Worm (Caenorhabditis elegans) whole organism, L2 larva: Measurements from ENCODE around the gene Y50D4B.1.

ENCODE experiments used
- egl-27 ChIP-seq: sonication (generic microtip); optimal IDR thresholded peaks from 3 replicates; lab custom pipeline; 2017; ENCODE audit warnings: missing biosample characterization, missing genetic modification reagents, missing genetic modification characterization
- fos-1 ChIP-seq: fragments of 150-350 bp; optimal IDR thresholded peaks from 2 replicates; lab custom pipeline; 2014; ENCODE audit warnings: missing biosample characterization, missing genetic modification characterization
- lin-39 ChIP-seq: fragments of 150-350 bp; optimal IDR thresholded peaks from 2 replicates; lab custom pipeline; 2014; ENCODE audit warnings: missing biosample characterization, missing genetic modification reagents, missing genetic modification characterization
- mdl-1 ChIP-seq, 2 experiments: fragments of 150-350 bp in 1 of 2; sonication (generic microtip) in 1 of 2; optimal IDR thresholded peaks; 2 replicates each; lab custom pipeline; 2017; ENCODE audit warnings: missing biosample characterization in 2 of 2, missing genetic modification characterization in 2 of 2
- nhr-11 ChIP-seq: fragments of 150-350 bp; optimal IDR thresholded peaks from 2 replicates; lab custom pipeline; 2014; ENCODE audit warnings: missing biosample characterization, missing genetic modification characterization
- nhr-129 ChIP-seq: fragments of 150-350 bp; optimal IDR thresholded peaks from 2 replicates; lab custom pipeline; 2014; ENCODE audit warnings: missing biosample characterization, missing genetic modification characterization
- nhr-237 ChIP-seq: fragments of 150-350 bp; optimal IDR thresholded peaks from 2 replicates; lab custom pipeline; 2014; ENCODE audit warnings: missing biosample characterization, missing genetic modification characterization
- unc-39 ChIP-seq: fragments of 150-350 bp; optimal IDR thresholded peaks from 2 replicates; lab custom pipeline; 2014; ENCODE audit warnings: missing biosample characterization, missing genetic modification characterization
- unc-62 ChIP-seq: fragments of 150-350 bp; optimal IDR thresholded peaks from 2 replicates; lab custom pipeline; 2014; ENCODE audit warnings: missing biosample characterization, missing genetic modification reagents, missing genetic modification characterization

DNA sequence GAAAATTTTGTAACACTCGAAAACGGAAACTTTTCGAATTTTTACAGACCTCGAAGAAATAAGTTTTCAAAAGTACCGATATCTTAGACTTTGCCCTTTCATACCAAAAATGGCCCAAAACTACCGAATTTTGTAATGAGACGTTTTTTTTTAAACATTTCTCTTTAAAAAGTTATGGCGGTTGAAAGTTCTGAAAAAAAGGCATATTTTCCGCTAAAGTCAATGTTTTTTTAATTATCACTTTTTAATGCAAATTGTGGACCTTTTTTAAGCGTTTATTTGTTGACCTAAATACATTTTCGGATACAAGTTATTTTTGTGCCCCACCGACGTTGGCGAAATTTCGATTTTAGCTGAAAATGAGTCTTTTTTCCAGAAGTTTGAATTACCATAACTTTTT lies 10.2 kb upstream of the Y50D4B.1 start:
- TF ChIP-seq nhr-11 (tag; lab: Kevin White, UChicago) (no peak), fos-1 (tag; lab: Kevin White, UChicago) (no peak), nhr-129 (tag; lab: Kevin White, UChicago) (no peak), lin-39 (tag; lab: Kevin White, UChicago) (no peak), egl-27 (no peak), nhr-237 (tag; lab: Kevin White, UChicago) (no peak), mdl-1 (tag; optimal IDR thresholded peaks at IDR 0.05; lab: Kevin White, UChicago) (no peak), unc-62 (GFP tag; lab: Kevin White, UChicago) (no peak), unc-39 (tag; lab: Kevin White, UChicago) (no peak)
